Worm (Caenorhabditis elegans): ENCODE data around the gene hpk-1.

DNA sequence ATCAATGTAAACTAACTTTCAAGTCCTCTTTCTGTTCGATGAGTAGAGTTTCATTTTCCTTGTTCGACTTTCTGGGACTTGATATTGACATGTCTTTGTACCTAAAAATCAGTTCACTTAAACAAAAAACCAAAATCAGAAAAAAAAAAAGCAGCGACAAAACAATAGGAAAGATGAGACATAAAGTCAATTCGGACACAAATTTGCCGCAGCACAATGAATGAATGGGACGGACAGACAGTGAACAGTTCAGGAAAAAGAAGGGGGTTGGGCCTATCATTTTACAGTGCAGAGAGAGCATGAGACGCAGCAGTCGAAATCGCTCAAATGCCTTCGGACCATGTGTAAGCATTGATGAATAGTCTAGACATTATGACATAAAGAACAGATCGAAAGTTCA, 30.4 kb downstream of the hpk-1 start, which contains the start of gene mrp-6:
- no peak for TF ChIP-seq F49E8.2 (tag; optimal IDR thresholded peaks at IDR 0.05; ENCODE audit: borderline replicate concordance)
- no peak for TF ChIP-seq nhr-11 (tag; optimal IDR thresholded peaks at IDR 0.05)
- TF ChIP-seq spr-3 (GFP tag; optimal IDR thresholded peaks at IDR 0.05) = no peak
- no peak for TF ChIP-seq dmd-8 (GFP tag; IDR thresholded peaks at IDR 0.05)
- no peak for TF ChIP-seq snpc-4 (tag; optimal IDR thresholded peaks at IDR 0.05)
- TF ChIP-seq ZK546.5 (tag; optimal IDR thresholded peaks at IDR 0.05) = no peak
- no peak for TF ChIP-seq attf-4 (tag; optimal IDR thresholded peaks at IDR 0.05)
- no peak for TF ChIP-seq lim-7 (GFP tag; IDR thresholded peaks at IDR 0.05)
- no peak for TF ChIP-seq ztf-11 (tag; optimal IDR thresholded peaks at IDR 0.05)
- TF ChIP-seq mdl-1 (tag; optimal IDR thresholded peaks at IDR 0.05) = no peak
